Worm (Caenorhabditis elegans) whole organism, L1 larva: ENCODE data around the gene fzy-1.
"Not testable (repeated sequence)": the region's sequence is repeated elsewhere in the genome, so short reads cannot be mapped to it uniquely, and the experiment has no call there.

ENCODE experiments used
- C16A3.4 ChIP-seq: fragments of 150-350 bp; optimal IDR thresholded peaks from 2 replicates; lab custom pipeline; 2014; ENCODE audit warnings: missing biosample characterization, missing genetic modification characterization
- C34B4.2 ChIP-seq: sonication (generic microtip); optimal IDR thresholded peaks from 2 replicates; lab custom pipeline; 2017; ENCODE audit warnings: mild to moderate bottlenecking, missing genetic modification characterization, missing compliant biosample characterization
- Y116A8C.19 ChIP-seq: sonication (generic microtip); optimal IDR thresholded peaks from 2 replicates; lab custom pipeline; 2016; ENCODE audit warnings: missing compliant biosample characterization, missing genetic modification characterization, borderline replicate concordance
- blmp-1 ChIP-seq: fragments of 150-350 bp; optimal IDR thresholded peaks from 2 replicates; lab custom pipeline; 2014; ENCODE audit warnings: missing biosample characterization, missing genetic modification characterization
- ceh-82 ChIP-seq, 3 experiments: fragments of 150-350 bp in 1 of 3; sonication (generic microtip) in 2 of 3; optimal IDR thresholded peaks; 2 replicates each; lab custom pipeline; 2014 to 2017; ENCODE audit warnings: missing biosample characterization in 3 of 3, missing genetic modification characterization in 3 of 3
- ceh-90 ChIP-seq: sonication (generic microtip); optimal IDR thresholded peaks from 2 replicates; lab custom pipeline; 2016; ENCODE audit warnings: missing genetic modification characterization, missing compliant biosample characterization
- egl-13 ChIP-seq: sonication (generic microtip); optimal IDR thresholded peaks from 2 replicates; lab custom pipeline; 2016; ENCODE audit warnings: missing genotype, missing genetic modification reagents, missing genetic modification characterization, missing compliant biosample characterization
- ets-5 ChIP-seq: fragments of 200-800 bp; sonication (Bioruptor generic); IDR thresholded peaks from 2 replicates; pipeline ENCODE4 v1.3.6; 2022; ENCODE audit warnings: missing genetic modification characterization, missing compliant biosample characterization
- fkh-4 ChIP-seq: sonication (generic microtip); optimal IDR thresholded peaks from 2 replicates; lab custom pipeline; 2016; ENCODE audit warnings: missing compliant biosample characterization, missing genetic modification characterization, borderline replicate concordance
- fkh-8 ChIP-seq: sonication (generic microtip); optimal IDR thresholded peaks from 2 replicates; lab custom pipeline; 2016; ENCODE audit warnings: mild to moderate bottlenecking, missing genetic modification characterization, missing compliant biosample characterization
- fos-1 ChIP-seq: fragments of 150-350 bp; optimal IDR thresholded peaks from 2 replicates; lab custom pipeline; 2014; ENCODE audit warnings: missing biosample characterization, missing genetic modification characterization
- hlh-17 ChIP-seq: fragments of 200-800 bp; sonication (Bioruptor generic); optimal IDR thresholded peaks from 2 replicates; lab custom pipeline; 2018; ENCODE audit warnings: missing genetic modification characterization, mild to moderate bottlenecking, missing compliant biosample characterization, moderate library complexity, borderline replicate concordance
- hpl-2 ChIP-seq: fragments of 150-350 bp; optimal IDR thresholded peaks from 2 replicates; lab custom pipeline; 2014; ENCODE audit warnings: missing biosample characterization, missing genetic modification reagents, missing genetic modification characterization
- lin-15B ChIP-seq: fragments of 150-350 bp; sonication (generic microtip); optimal IDR thresholded peaks from 3 replicates; lab custom pipeline; 2014; ENCODE audit warnings: missing biosample characterization, missing genetic modification characterization
- mab-9 ChIP-seq: fragments of 200-800 bp; sonication (Bioruptor generic); IDR thresholded peaks from 2 replicates; pipeline ENCODE4 v1.3.6; 2022; ENCODE audit warnings: missing genetic modification reagents, missing genetic modification characterization, missing compliant biosample characterization
- mdl-1 ChIP-seq, 2 experiments: fragments of 150-350 bp; optimal IDR thresholded peaks; 2 replicates each; lab custom pipeline; 2014 to 2017; ENCODE audit warnings: missing biosample characterization in 2 of 2, missing genetic modification characterization in 2 of 2, inconsistent platforms in 1 of 2
- nhr-11 ChIP-seq: fragments of 150-350 bp; optimal IDR thresholded peaks from 2 replicates; lab custom pipeline; 2014; ENCODE audit warnings: missing biosample characterization, missing genetic modification characterization
- nhr-76 ChIP-seq: sonication (generic microtip); optimal IDR thresholded peaks from 2 replicates; lab custom pipeline; 2017; ENCODE audit warnings: missing biosample characterization, missing genetic modification characterization
- nhr-84 ChIP-seq: sonication (generic microtip); optimal IDR thresholded peaks from 2 replicates; lab custom pipeline; 2017; ENCODE audit warnings: missing biosample characterization, missing genetic modification characterization
- pag-3 ChIP-seq: sonication (generic microtip); optimal IDR thresholded peaks from 2 replicates; lab custom pipeline; 2017; ENCODE audit warnings: missing genetic modification characterization, mild to moderate bottlenecking, missing compliant biosample characterization, antibody characterized with exemption, borderline replicate concordance; ENCODE audit not compliant: insufficient read depth
- pqm-1 ChIP-seq: sonication (generic microtip); optimal IDR thresholded peaks from 3 replicates; lab custom pipeline; 2017; ENCODE audit warnings: missing biosample characterization, missing genetic modification characterization
- skn-1 ChIP-seq: fragments of 150-350 bp; optimal IDR thresholded peaks from 2 replicates; lab custom pipeline; 2014; ENCODE audit warnings: missing biosample characterization, missing genetic modification characterization
- snpc-4 ChIP-seq: fragments of 150-350 bp; optimal IDR thresholded peaks from 2 replicates; lab custom pipeline; 2014; ENCODE audit warnings: missing biosample characterization, missing genetic modification characterization
- sptf-1 ChIP-seq: fragments of 150-350 bp; optimal IDR thresholded peaks from 2 replicates; lab custom pipeline; 2014; ENCODE audit warnings: missing biosample characterization, missing genetic modification characterization
- sup-37 ChIP-seq: fragments of 200-800 bp; sonication (Bioruptor generic); optimal IDR thresholded peaks from 2 replicates; lab custom pipeline; 2018; ENCODE audit warnings: mild to moderate bottlenecking, missing genetic modification characterization, missing compliant biosample characterization
- tbx-2 ChIP-seq: sonication (generic microtip); optimal IDR thresholded peaks from 2 replicates; lab custom pipeline; 2016; ENCODE audit warnings: missing genetic modification characterization, missing compliant biosample characterization
- unc-130 ChIP-seq: fragments of 150-350 bp; optimal IDR thresholded peaks from 2 replicates; lab custom pipeline; 2017; ENCODE audit warnings: missing biosample characterization, missing genetic modification characterization, inconsistent platforms
- unc-30 ChIP-seq: sonication (generic microtip); optimal IDR thresholded peaks from 2 replicates; lab custom pipeline; 2017; ENCODE audit warnings: missing biosample characterization, missing genetic modification characterization
- unc-62 ChIP-seq: fragments of 150-350 bp; optimal IDR thresholded peaks from 2 replicates; lab custom pipeline; 2014; ENCODE audit warnings: missing biosample characterization, missing genetic modification reagents, missing genetic modification characterization
- unc-86 ChIP-seq: sonication (generic microtip); optimal IDR thresholded peaks from 2 replicates; lab custom pipeline; 2016; ENCODE audit warnings: missing genetic modification characterization, missing compliant biosample characterization
- vab-15 ChIP-seq: sonication (generic microtip); optimal IDR thresholded peaks from 2 replicates; lab custom pipeline; 2017; ENCODE audit warnings: missing genotype, mild to moderate bottlenecking, missing genetic modification characterization, missing compliant biosample characterization
- zip-4 ChIP-seq: fragments of 200-800 bp; sonication (Bioruptor generic); optimal IDR thresholded peaks from 2 replicates; lab custom pipeline; 2018; ENCODE audit warnings: mild to moderate bottlenecking, missing genetic modification characterization, moderate library complexity, missing compliant biosample characterization

fzy-1 gene

DNA sequence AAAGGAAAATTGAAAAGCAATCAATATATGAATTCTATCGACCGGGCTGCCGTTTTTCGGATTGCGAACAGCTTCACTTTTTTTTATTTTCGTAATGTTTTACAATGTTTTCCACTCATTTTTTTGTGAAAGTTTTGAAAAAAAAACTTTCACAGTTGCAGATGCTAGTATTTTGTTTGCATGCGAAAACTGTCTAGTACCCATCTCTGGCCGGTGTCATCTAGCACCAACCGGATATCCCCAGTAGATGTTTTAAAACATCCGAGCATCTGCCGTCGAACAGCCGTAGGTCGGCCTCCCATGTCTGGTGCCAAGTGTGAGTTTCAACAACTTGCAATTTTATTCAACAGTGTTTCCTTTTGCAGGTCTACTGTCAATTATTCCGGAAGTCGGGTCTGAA, 20.8 kb downstream of the fzy-1 start, which contains the start of gene ZK177.12:
Gene ZK177.12, plus strand, starts transcription at position 301 of the 400 bp plus-strand sequence.
- TF ChIP-seq unc-62, result no peak
- no peak for TF ChIP-seq ets-5
- TF ChIP-seq egl-13, result no peak
- TF ChIP-seq tbx-2, result no peak
- TF ChIP-seq ceh-82 (tag; optimal IDR thresholded peaks at IDR 0.05; lab: Kevin White, UChicago), result no peak
- TF ChIP-seq fkh-8 (tag; lab: Kevin White, UChicago), result no peak
- TF ChIP-seq Y116A8C.19 (tag; lab: Kevin White, UChicago), result no peak
- TF ChIP-seq hpl-2 (GFP tag; lab: Kevin White, UChicago), result no peak

DNA sequence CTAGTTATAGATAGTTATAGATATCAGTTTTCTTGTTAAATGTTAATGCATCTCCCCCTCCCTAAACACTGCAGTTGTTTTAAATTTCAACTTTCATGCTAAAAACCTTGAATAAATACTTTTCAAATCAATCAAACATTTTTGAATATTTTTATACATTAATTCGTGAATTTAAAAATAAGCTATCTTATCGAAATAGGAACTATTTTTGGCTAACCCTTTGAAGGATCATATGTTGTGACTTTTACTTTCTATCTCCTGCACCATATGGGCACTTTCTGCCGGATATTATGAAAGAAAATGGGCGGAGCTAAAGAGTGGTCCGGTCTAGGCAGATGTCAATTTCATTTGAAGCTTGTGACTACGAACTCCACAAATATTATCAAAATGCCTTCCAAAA, 22.1 kb downstream of the fzy-1 start, which contains the start of gene ZK177.11:
Gene ZK177.11, plus strand, starts transcription at position 301 of the 400 bp plus-strand sequence.
- TF ChIP-seq snpc-4 (tag; lab: Kevin White, UChicago), result no peak

DNA sequence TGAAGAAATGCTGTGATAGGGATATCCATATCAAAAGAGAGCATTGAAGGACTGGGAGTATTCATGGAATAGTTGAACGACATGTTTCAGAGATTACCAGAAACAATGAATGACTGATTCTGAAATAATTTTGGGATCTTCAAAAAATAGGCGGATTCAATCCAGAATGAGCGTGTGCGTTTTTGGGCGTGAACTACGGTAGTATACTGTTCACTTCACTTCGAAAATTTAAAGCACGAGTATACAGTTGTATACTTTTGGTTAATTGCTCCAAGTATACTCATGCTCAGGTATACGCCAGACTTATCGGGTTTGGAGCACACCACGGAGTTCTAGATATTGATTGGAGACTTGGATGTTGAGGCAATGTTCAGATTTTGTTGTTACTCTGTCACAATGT, 24.7 kb downstream of the fzy-1 start, which contains the start of gene tbx-35:
Gene tbx-35, minus strand, starts transcription at position 101 of the 400 bp plus-strand sequence.
- no peak for TF ChIP-seq hlh-17 (GFP tag; lab: Kevin White, UChicago)
- TF ChIP-seq, all 84 proteins: peak for 0

DNA sequence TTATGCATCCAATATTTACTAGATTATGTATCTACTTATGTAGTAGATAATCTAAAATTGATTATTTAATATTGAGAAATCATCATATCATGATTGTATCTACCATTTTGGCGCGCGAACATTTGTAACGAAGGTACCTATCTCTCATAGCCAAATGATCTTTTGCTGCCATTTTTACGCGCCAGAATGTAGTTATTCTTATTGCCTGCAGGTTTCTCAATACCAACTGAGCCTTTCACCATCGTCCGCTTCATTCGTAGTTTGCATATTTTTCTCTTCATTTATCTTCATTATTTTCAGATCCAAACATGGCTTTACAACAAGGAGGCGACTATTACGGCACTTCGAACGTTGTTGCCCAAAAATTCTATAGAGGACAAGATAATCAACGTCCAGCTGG, 27.3 kb downstream of the fzy-1 start, which contains the start of gene ZK177.1:
Gene ZK177.1, plus strand, starts transcription at position 301 of the 400 bp plus-strand sequence.
- TF ChIP-seq mab-9 (GFP tag; lab: Robert Waterston, UW), result no peak
- no peak for TF ChIP-seq ceh-90 (tag; lab: Kevin White, UChicago)
- no peak for TF ChIP-seq blmp-1
- no peak for TF ChIP-seq sptf-1 (tag; lab: Kevin White, UChicago)
- no peak for TF ChIP-seq pqm-1 (tag; lab: Kevin White, UChicago)
- no peak for TF ChIP-seq nhr-84 (tag; lab: Kevin White, UChicago)
- no peak for TF ChIP-seq fkh-8 (tag; lab: Kevin White, UChicago)
- TF ChIP-seq fkh-4 (tag; lab: Kevin White, UChicago), result no peak
- TF ChIP-seq mdl-1 (tag; optimal IDR thresholded peaks at IDR 0.05; lab: Kevin White, UChicago), result no peak
- no peak for TF ChIP-seq C16A3.4

DNA sequence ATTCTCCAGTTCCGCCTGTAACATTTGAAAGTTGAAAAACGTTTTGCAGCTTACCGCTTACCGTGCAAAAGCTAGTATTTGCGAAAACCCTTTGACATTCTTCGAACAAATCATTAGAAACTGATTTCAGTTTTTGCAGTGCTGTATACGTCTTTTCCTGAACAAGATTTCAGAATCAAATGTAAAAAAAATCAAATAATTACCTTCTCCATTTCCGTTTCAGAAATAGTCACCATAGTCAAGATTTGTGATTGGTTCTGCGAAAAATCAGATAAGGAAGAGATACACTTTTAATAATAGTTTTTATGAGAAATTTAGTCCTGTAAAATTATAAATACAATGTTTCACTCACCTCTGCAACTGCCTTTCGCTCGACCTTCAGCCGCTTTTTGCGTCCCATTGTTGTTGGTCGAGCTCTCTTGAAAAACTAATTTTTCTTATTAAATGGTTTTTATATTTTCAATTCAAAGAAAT, 31.3 kb downstream of the fzy-1 start, which contains the start of gene C17C3.9:
Gene C17C3.9, minus strand, starts transcription at position 424 of the 474 bp plus-strand sequence.
- TF ChIP-seq nhr-11 (tag; lab: Kevin White, UChicago), result no peak
- TF ChIP-seq, all 84 proteins: peak for 0

DNA sequence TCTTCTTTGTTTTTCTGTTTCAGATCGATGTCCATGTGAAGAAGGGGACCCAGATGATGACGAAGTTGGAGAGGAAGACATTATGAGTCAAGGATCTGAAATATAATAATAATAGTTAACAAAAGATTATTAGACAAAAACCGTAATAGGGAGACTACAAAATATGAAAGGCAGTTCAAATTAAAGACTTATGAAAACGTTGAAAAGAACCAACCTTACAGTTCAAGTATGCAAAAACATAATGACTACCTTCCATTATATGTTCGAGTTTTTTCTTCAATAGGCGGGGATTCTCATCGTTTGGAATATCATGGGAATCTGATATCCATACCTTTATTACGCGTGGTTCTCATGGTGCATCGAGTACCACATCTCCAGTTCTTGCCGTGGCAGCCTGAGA, 33.1 kb downstream of the fzy-1 start, which contains the start of gene hlh-26:
Gene hlh-26, minus strand, starts transcription at position 101 of the 400 bp plus-strand sequence.
- TF ChIP-seq lin-15B (tag; lab: Kevin White, UChicago) (no peak), ets-5 (no peak), nhr-76 (tag; lab: Kevin White, UChicago) (no peak), C34B4.2 (tag; lab: Kevin White, UChicago) (no peak), sup-37 (GFP tag; lab: Kevin White, UChicago) (no peak)

DNA sequence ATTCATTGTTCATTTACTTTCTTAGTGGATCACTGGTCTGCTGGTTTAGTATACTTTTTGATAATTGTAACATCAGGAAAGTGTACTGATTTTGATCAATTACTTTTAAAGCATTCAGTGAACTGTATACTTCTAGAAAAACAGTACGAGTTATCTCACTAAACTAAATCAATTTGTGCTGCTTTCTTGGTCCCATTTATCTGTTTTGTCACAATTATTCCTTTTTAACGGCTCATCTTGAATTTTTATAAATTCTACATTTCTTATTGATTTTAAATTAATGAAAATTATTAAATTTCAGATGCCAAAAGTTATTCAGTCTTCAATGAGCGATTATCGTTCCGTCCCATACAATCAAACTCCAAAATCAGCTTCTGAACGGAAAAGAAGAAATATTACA, 34.4 kb downstream of the fzy-1 start, which contains the start of gene hlh-25:
Gene hlh-25, plus strand, starts transcription at position 301 of the 400 bp plus-strand sequence.
- TF ChIP-seq unc-130, fkh-8, pag-3 (tag; lab: Kevin White, UChicago): not testable (repeated sequence)

DNA sequence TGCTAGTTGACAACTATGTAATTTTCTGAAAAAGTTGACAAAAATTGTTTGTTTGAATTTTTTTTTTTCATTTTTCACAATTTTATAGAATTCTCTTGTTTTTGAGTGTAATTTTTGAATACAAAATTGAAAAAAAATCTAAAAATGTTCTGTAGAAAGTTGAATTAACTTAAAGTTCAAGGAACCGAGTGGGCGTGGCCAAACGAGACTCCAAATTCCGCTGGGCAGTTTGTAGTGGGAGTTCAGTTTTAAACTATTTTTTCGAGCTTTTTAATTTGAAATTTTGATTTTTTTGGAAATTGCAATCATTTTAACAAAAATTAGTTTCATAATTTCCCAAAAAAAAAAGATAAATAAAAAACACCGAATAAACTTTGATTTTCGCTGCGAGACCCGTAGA, 36.5 kb downstream of the fzy-1 start:
- no peak for TF ChIP-seq blmp-1
- TF ChIP-seq ets-5, result no peak
- TF ChIP-seq vab-15 (tag; lab: Kevin White, UChicago), result no peak
- TF ChIP-seq zip-4 (GFP tag; lab: Kevin White, UChicago), result no peak
- TF ChIP-seq unc-30 (tag; lab: Kevin White, UChicago), result no peak
- TF ChIP-seq nhr-76 (tag; lab: Kevin White, UChicago), result no peak
- no peak for TF ChIP-seq unc-86 (tag; lab: Kevin White, UChicago)
- no peak for TF ChIP-seq fos-1 (tag; lab: Kevin White, UChicago)
- no peak for TF ChIP-seq skn-1
- TF ChIP-seq, all 84 proteins: peak for 0
